Worm (Caenorhabditis elegans): ENCODE measurements around the gene srz-42.

DNA sequence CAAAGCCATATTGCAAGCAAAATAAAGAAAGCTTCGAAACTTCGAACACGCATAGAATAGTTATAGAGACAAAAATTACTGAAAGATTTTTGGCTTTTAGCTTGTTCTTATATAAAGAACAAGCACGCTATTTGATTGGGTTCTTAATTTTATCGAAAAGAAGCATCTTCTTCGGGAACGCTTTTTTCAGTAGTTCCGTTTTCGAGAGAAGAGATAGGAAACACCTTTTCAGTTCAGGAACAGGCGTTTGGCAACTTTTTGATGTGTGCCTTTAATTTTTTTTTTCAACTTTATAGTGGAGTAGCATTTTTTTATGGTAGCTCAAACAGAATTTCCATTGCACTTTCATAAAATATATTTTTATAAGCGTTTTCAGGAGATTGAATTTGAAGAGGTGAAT lies 33.6 kb downstream of the srz-42 start, which contains the start of gene R05A10.7:
- TF ChIP-seq snpc-4 (tag; optimal IDR thresholded peaks at IDR 0.05): no peak
- no peak for TF ChIP-seq pqm-1 (tag; optimal IDR thresholded peaks at IDR 0.05)
- no peak for TF ChIP-seq dpl-1 (GFP tag; optimal IDR thresholded peaks at IDR 0.05)
- no peak for TF ChIP-seq ZK337.2 (GFP tag; IDR thresholded peaks at IDR 0.05)
- TF ChIP-seq mxl-2 (GFP tag; conservative IDR thresholded peaks at IDR 0.05): no peak
- no peak for TF ChIP-seq ceh-62 (tag; optimal IDR thresholded peaks at IDR 0.05)
- TF ChIP-seq zfp-2 (tag; optimal IDR thresholded peaks at IDR 0.05): no peak
- TF ChIP-seq lir-3 (tag; optimal IDR thresholded peaks at IDR 0.05): no peak
